Fruit fly (Drosophila melanogaster) whole organism, embryonic: Measurements from ENCODE around the gene Gr63a.
A peak's percentile ranks its signal among the peaks of the same experiment; 100 is the strongest.

Experiments
- CG10209 ChIP-seq: fragments of 200-800 bp; sonication (Bioruptor generic); optimal IDR thresholded peaks from 3 replicates; lab custom pipeline; 2017; ENCODE audit warnings: missing biosample characterization, mild to moderate bottlenecking, missing genetic modification characterization, missing genetic modification reagents
- CG11560 ChIP-seq: fragments of 200-800 bp; sonication (Bioruptor generic); IDR thresholded peaks from 3 replicates; pipeline ENCODE4 v1.3.6; 2022; ENCODE audit warnings: missing biosample characterization, missing genetic modification characterization
- CG12236 ChIP-seq: fragments of 200-800 bp; sonication (Bioruptor generic); optimal IDR thresholded peaks from 2 replicates; lab custom pipeline; 2016; ENCODE audit warnings: missing biosample characterization, missing genetic modification characterization
- CG12659 ChIP-seq: fragments of 200-800 bp; sonication (Bioruptor generic); optimal IDR thresholded peaks from 3 replicates; lab custom pipeline; 2017; ENCODE audit warnings: mild to moderate bottlenecking, missing biosample characterization, missing genetic modification reagents, missing genetic modification characterization
- CG13424 ChIP-seq: fragments of 200-800 bp; sonication (Bioruptor generic); optimal IDR thresholded peaks from 2 replicates; lab custom pipeline; 2019; ENCODE audit warnings: missing biosample characterization, mild to moderate bottlenecking, missing genetic modification characterization, moderate library complexity
- CG13624 ChIP-seq: fragments of 200-800 bp; sonication (Bioruptor generic); optimal IDR thresholded peaks from 2 replicates; lab custom pipeline; 2016; ENCODE audit warnings: missing biosample characterization, missing genetic modification characterization
- CG14860 ChIP-seq: fragments of 200-800 bp; sonication (Bioruptor generic); IDR thresholded peaks from 3 replicates; pipeline ENCODE4 v1.3.6; 2022; ENCODE audit warnings: missing biosample characterization, missing genetic modification characterization; ENCODE audit not compliant: partially characterized antibody
- CG15011 ChIP-seq: fragments of 200-800 bp; sonication (Bioruptor generic); optimal IDR thresholded peaks from 3 replicates; lab custom pipeline; 2018; ENCODE audit warnings: missing biosample characterization, mild to moderate bottlenecking, missing genetic modification characterization
- CG15479 ChIP-seq: fragments of 200-800 bp; sonication (Bioruptor generic); optimal IDR thresholded peaks from 3 replicates; lab custom pipeline; 2019; ENCODE audit warnings: missing biosample characterization, mild to moderate bottlenecking, missing genetic modification characterization, moderate library complexity
- CG1603 ChIP-seq: fragments of 200-800 bp; sonication (Bioruptor generic); optimal IDR thresholded peaks from 2 replicates; lab custom pipeline; 2019; ENCODE audit warnings: missing biosample characterization, mild to moderate bottlenecking, missing genetic modification characterization, moderate library complexity
- CG17361 ChIP-seq: fragments of 200-800 bp; sonication (Bioruptor generic); IDR thresholded peaks from 3 replicates; pipeline ENCODE4 v1.3.6; 2022; ENCODE audit warnings: missing biosample characterization, missing genetic modification characterization
- CG2199 ChIP-seq: fragments of 200-800 bp; sonication (Bioruptor generic); IDR thresholded peaks from 3 replicates; pipeline ENCODE4 v1.3.6; 2022; ENCODE audit warnings: missing biosample characterization, missing genetic modification characterization
- CG2875 ChIP-seq: fragments of 200-800 bp; sonication (Bioruptor generic); optimal IDR thresholded peaks from 2 replicates; lab custom pipeline; 2017; ENCODE audit warnings: missing biosample characterization, mild to moderate bottlenecking, missing genetic modification characterization, missing genetic modification reagents
- CG3163 ChIP-seq: fragments of 200-800 bp; sonication (Bioruptor generic); optimal IDR thresholded peaks from 3 replicates; lab custom pipeline; 2016; ENCODE audit warnings: missing biosample characterization, missing genetic modification characterization
- CG32772 ChIP-seq: fragments of 200-800 bp; sonication (Bioruptor generic); IDR thresholded peaks from 2 replicates; pipeline ENCODE4 v1.3.6; 2022; ENCODE audit warnings: missing biosample characterization, missing genetic modification characterization
- CG3726 ChIP-seq: fragments of 200-800 bp; sonication (Bioruptor generic); IDR thresholded peaks from 3 replicates; pipeline ENCODE4, ENCODE4 v1.3.6; 2022; ENCODE audit warnings: missing biosample characterization, missing genetic modification characterization
- CG6254 ChIP-seq: fragments of 200-800 bp; sonication (Bioruptor generic); optimal IDR thresholded peaks from 3 replicates; lab custom pipeline; 2017; ENCODE audit warnings: mild to moderate bottlenecking, missing biosample characterization, missing genetic modification reagents, missing genetic modification characterization
- CG6854 ChIP-seq: fragments of 200-800 bp; sonication (Bioruptor generic); optimal IDR thresholded peaks from 3 replicates; lab custom pipeline; 2017; ENCODE audit warnings: missing biosample characterization, mild to moderate bottlenecking, missing genetic modification characterization
- CG7556 ChIP-seq: fragments of 200-800 bp; sonication (Bioruptor generic); optimal IDR thresholded peaks from 2 replicates; lab custom pipeline; 2017; ENCODE audit warnings: missing biosample characterization, mild to moderate bottlenecking, missing genetic modification characterization
- CG8290 ChIP-seq, 3 experiments: fragments of 200-800 bp; sonication (Bioruptor generic); optimal IDR thresholded peaks; 2 replicates each; lab custom pipeline; 2016 to 2019; ENCODE audit warnings: missing biosample characterization in 3 of 3, missing genetic modification characterization in 3 of 3, mild to moderate bottlenecking in 2 of 3, moderate library complexity in 1 of 3
- CG8478 ChIP-seq: fragments of >200 bp; optimal IDR thresholded peaks from 2 replicates; lab custom pipeline; 2018
- CG9215 ChIP-seq: fragments of 200-800 bp; sonication (Bioruptor generic); IDR thresholded peaks from 2 replicates; pipeline ENCODE4 v1.3.6; 2022; ENCODE audit warnings: missing biosample characterization, missing genetic modification characterization
- CG9609 ChIP-seq: fragments of 200-800 bp; sonication (Bioruptor generic); optimal IDR thresholded peaks from 3 replicates; lab custom pipeline; 2016; ENCODE audit warnings: missing biosample characterization, missing genetic modification characterization
- CG9932 ChIP-seq: fragments of 200-800 bp; sonication (Bioruptor generic); IDR thresholded peaks from 2 replicates; pipeline ENCODE4 v1.3.6; 2022; ENCODE audit warnings: missing biosample characterization, missing genetic modification characterization
- Dll ChIP-seq: fragments of 200-800 bp; sonication (Bioruptor generic); IDR thresholded peaks from 4 replicates; pipeline ENCODE4 v1.3.6; 2022; ENCODE audit warnings: missing biosample characterization, missing genetic modification characterization; ENCODE audit not compliant: partially characterized antibody
- E2f2 ChIP-seq: fragments of 200-800 bp; sonication (Bioruptor generic); IDR thresholded peaks from 2 replicates; pipeline ENCODE4 v1.3.6; 2022; ENCODE audit warnings: missing biosample characterization, missing genetic modification characterization
- ERR ChIP-seq: fragments of 200-800 bp; sonication (Bioruptor generic); optimal IDR thresholded peaks from 2 replicates; lab custom pipeline; 2016; ENCODE audit warnings: missing biosample characterization, missing genetic modification characterization
- GATAe ChIP-seq: fragments of 200-800 bp; sonication (Bioruptor generic); conservative IDR thresholded peaks from 2 replicates; pipeline ENCODE4 v1.3.6; 2022; ENCODE audit warnings: missing biosample characterization, missing genetic modification characterization
- H2.0 ChIP-seq: fragments of 200-800 bp; sonication (Bioruptor generic); IDR thresholded peaks from 2 replicates; pipeline ENCODE4 v1.3.6; 2022; ENCODE audit warnings: missing biosample characterization, missing genetic modification characterization
- Hr3 ChIP-seq: fragments of 200-800 bp; sonication (Bioruptor generic); optimal IDR thresholded peaks from 3 replicates; lab custom pipeline; 2016; ENCODE audit warnings: missing biosample characterization, missing genetic modification characterization
- Lpt ChIP-seq: fragments of >200 bp; optimal IDR thresholded peaks from 2 replicates; lab custom pipeline; 2018; ENCODE audit warnings: missing biosample characterization, missing genetic modification characterization
- Poxn ChIP-seq: fragments of 200-800 bp; sonication (Bioruptor generic); IDR thresholded peaks from 2 replicates; pipeline ENCODE4 v1.3.6; 2022; ENCODE audit warnings: missing biosample characterization, missing genetic modification characterization
- Six4 ChIP-seq: fragments of 200-800 bp; sonication (Bioruptor generic); optimal IDR thresholded peaks from 2 replicates; lab custom pipeline; 2016; ENCODE audit warnings: missing biosample characterization, missing genetic modification characterization
- bab2 ChIP-seq: fragments of 200-800 bp; sonication (Bioruptor generic); optimal IDR thresholded peaks from 2 replicates; lab custom pipeline; 2016; ENCODE audit warnings: missing biosample characterization, missing genetic modification characterization
- bcd ChIP-seq: fragments of 200-800 bp; sonication (Bioruptor generic); optimal IDR thresholded peaks from 2 replicates; lab custom pipeline; 2017; ENCODE audit warnings: missing biosample characterization, mild to moderate bottlenecking, missing genetic modification characterization
- btn ChIP-seq: fragments of 200-800 bp; sonication (Bioruptor generic); optimal IDR thresholded peaks from 2 replicates; lab custom pipeline; 2016; ENCODE audit warnings: missing biosample characterization, missing genetic modification characterization
- cas ChIP-seq: fragments of 200-800 bp; sonication (Bioruptor generic); IDR thresholded peaks from 2 replicates; pipeline ENCODE4 v1.3.6; 2022; ENCODE audit warnings: missing biosample characterization, missing genetic modification characterization
- da ChIP-seq: fragments of 200-800 bp; sonication (Bioruptor generic); optimal IDR thresholded peaks from 2 replicates; lab custom pipeline; 2016; ENCODE audit warnings: missing biosample characterization, missing genetic modification characterization
- disco-r ChIP-seq: fragments of 200-800 bp; sonication (Bioruptor generic); optimal IDR thresholded peaks from 2 replicates; lab custom pipeline; 2016; ENCODE audit warnings: missing biosample characterization, missing genetic modification characterization
- dm ChIP-seq: fragments of 200-800 bp; sonication (Bioruptor generic); optimal IDR thresholded peaks from 3 replicates; lab custom pipeline; 2016; ENCODE audit warnings: missing biosample characterization, missing genetic modification characterization
- fd102C ChIP-seq: fragments of 200-800 bp; sonication (Bioruptor generic); optimal IDR thresholded peaks from 2 replicates; lab custom pipeline; 2018; ENCODE audit warnings: missing biosample characterization, mild to moderate bottlenecking, missing genetic modification characterization, moderate library complexity
- gfzf ChIP-seq: fragments of 200-800 bp; sonication (Bioruptor generic); optimal IDR thresholded peaks from 2 replicates; lab custom pipeline; 2016; ENCODE audit warnings: missing biosample characterization, mild to moderate bottlenecking, missing genetic modification characterization, moderate library complexity
- hb ChIP-seq: fragments of 200-800 bp; sonication (Bioruptor generic); IDR thresholded peaks from 3 replicates; pipeline ENCODE4 v1.3.6; 2022; ENCODE audit warnings: missing biosample characterization, missing genetic modification characterization; ENCODE audit not compliant: partially characterized antibody
- klu ChIP-seq: fragments of 200-800 bp; sonication (Bioruptor generic); IDR thresholded peaks from 2 replicates; pipeline ENCODE4 v1.3.6; 2022; ENCODE audit warnings: missing biosample characterization, missing genetic modification characterization
- nerfin-2 ChIP-seq: fragments of 200-800 bp; sonication (Bioruptor generic); IDR thresholded peaks from 2 replicates; pipeline ENCODE4 v1.3.6; 2022; ENCODE audit warnings: missing biosample characterization, missing genetic modification characterization; ENCODE audit not compliant: partially characterized antibody
- pfk ChIP-seq: fragments of 200-800 bp; sonication (Bioruptor generic); optimal IDR thresholded peaks from 2 replicates; lab custom pipeline; 2018; ENCODE audit warnings: missing biosample characterization, mild to moderate bottlenecking, missing genetic modification characterization, moderate library complexity
- pho ChIP-seq: fragments of 200-800 bp; sonication (Bioruptor generic); optimal IDR thresholded peaks from 2 replicates; lab custom pipeline; 2016; ENCODE audit warnings: missing biosample characterization, missing genetic modification characterization
- rib ChIP-seq: fragments of 200-800 bp; sonication (Bioruptor generic); IDR thresholded peaks from 2 replicates; pipeline ENCODE4 v1.3.6; 2022; ENCODE audit warnings: missing biosample characterization, missing genetic modification characterization
- ro ChIP-seq: fragments of 200-800 bp; sonication (Bioruptor generic); IDR thresholded peaks from 2 replicates; pipeline ENCODE4 v1.3.6; 2022; ENCODE audit warnings: missing biosample characterization, missing genetic modification characterization
- sima ChIP-seq: fragments of 200-800 bp; sonication (Bioruptor generic); optimal IDR thresholded peaks from 2 replicates; lab custom pipeline; 2016; ENCODE audit warnings: missing biosample characterization, missing genetic modification characterization
- tup ChIP-seq: fragments of 200-800 bp; sonication (Bioruptor generic); optimal IDR thresholded peaks from 2 replicates; lab custom pipeline; 2016; ENCODE audit warnings: missing biosample characterization, mild to moderate bottlenecking, missing genetic modification characterization, moderate library complexity
- twi ChIP-seq: fragments of 200-800 bp; optimal IDR thresholded peaks from 2 replicates; lab custom pipeline; 2019; ENCODE audit warnings: missing biosample characterization, mild to moderate bottlenecking, missing genetic modification characterization, moderate library complexity

Gene Gr63a

dm6 chr3L:3868014-3868413 is 28.4 kb downstream of the Gr63a start (continued):
- TF ChIP-seq CG13624 (GFP tag; lab: Kevin White, UChicago) (no peak), Poxn (GFP tag; lab: Robert Waterston, UW) (no peak), CG3726 (GFP tag; lab: Robert Waterston, UW) (no peak), sima (GFP tag; lab: Kevin White, UChicago) (no peak), Hr3 (GFP tag; lab: Kevin White, UChicago) (no peak), CG13424 (tag; lab: Kevin White, UChicago) (no peak), Six4 (peak; percentile 2), CG6254 (GFP tag; lab: Kevin White, UChicago) (no peak), btn (GFP tag; lab: Kevin White, UChicago) (no peak), pfk (no peak), Dll (GFP tag; lab: Robert Waterston, UW) (no peak), CG17361 (peak; percentile 47; the same call in 2 of the 3 replicates), CG9932 (GFP tag; lab: Robert Waterston, UW) (no peak), nerfin-2 (no peak), fd102C (GFP tag; lab: Kevin White, UChicago) (peak; percentile 28), bab2 (no peak), dm (GFP tag; lab: Kevin White, UChicago) (no peak), CG12659 (no peak), ro (GFP tag; lab: Robert Waterston, UW) (no peak), klu (GFP tag; lab: Robert Waterston, UW) (no peak), CG14860 (GFP tag; lab: Robert Waterston, UW) (no peak), CG7556 (no peak), cas (GFP tag; lab: Robert Waterston, UW) (no peak), tup (GFP tag; lab: Kevin White, UChicago) (no peak), CG12236 (no peak), CG9609 (GFP tag; lab: Kevin White, UChicago) (no peak), Lpt (GFP tag; lab: Kevin White, UChicago) (no peak), twi (tag; lab: Kevin White, UChicago) (no peak), ERR (GFP tag; lab: Kevin White, UChicago) (no peak), GATAe (GFP tag; lab: Robert Waterston, UW) (no peak), CG15011 (GFP tag; lab: Kevin White, UChicago) (no peak), disco-r (GFP tag; lab: Kevin White, UChicago) (no peak), CG32772 (GFP tag; lab: Robert Waterston, UW) (no peak), CG8478 (no peak), CG3163 (GFP tag; lab: Kevin White, UChicago) (no peak), CG10209 (GFP tag; lab: Kevin White, UChicago) (no peak), CG2875 (GFP tag; lab: Kevin White, UChicago) (no peak), E2f2 (GFP tag; lab: Robert Waterston, UW) (no peak), pho (GFP tag; lab: Kevin White, UChicago) (no peak), CG9215 (GFP tag; lab: Robert Waterston, UW) (no peak), CG15479 (no peak), gfzf (GFP tag; lab: Kevin White, UChicago) (no peak), CG2199 (GFP tag; lab: Robert Waterston, UW) (no peak), CG11560 (no peak), CG8290 (GFP tag; optimal IDR thresholded peaks at IDR 0.05; lab: Kevin White, UChicago) (no peak), CG8290 (tag; optimal IDR thresholded peaks at IDR 0.05; lab: Kevin White, UChicago) (no peak), H2.0 (0 out of 2 replicates have a peak, but pooled peaks have one; percentile 20), da (GFP tag; lab: Kevin White, UChicago) (no peak), CG1603 (tag; lab: Kevin White, UChicago) (peak; percentile 50), hb (no peak), rib (GFP tag; lab: Robert Waterston, UW) (no peak), bcd (GFP tag; lab: Kevin White, UChicago) (no peak), CG6854 (no peak)
